Worm (Caenorhabditis elegans) whole organism, L4/young adult: ENCODE data around the gene dpy-28.

ENCODE experiments used
- dao-5 ChIP-seq: sonication (generic microtip); optimal IDR thresholded peaks from 2 replicates; lab custom pipeline; 2016; ENCODE audit warnings: missing genotype, missing genetic modification characterization, moderate library complexity, missing compliant biosample characterization
- him-1 ChIP-seq: sonication (generic microtip); optimal IDR thresholded peaks from 2 replicates; lab custom pipeline; 2016; ENCODE audit warnings: missing genotype, missing genetic modification reagents, missing genetic modification characterization, missing compliant biosample characterization

DNA sequence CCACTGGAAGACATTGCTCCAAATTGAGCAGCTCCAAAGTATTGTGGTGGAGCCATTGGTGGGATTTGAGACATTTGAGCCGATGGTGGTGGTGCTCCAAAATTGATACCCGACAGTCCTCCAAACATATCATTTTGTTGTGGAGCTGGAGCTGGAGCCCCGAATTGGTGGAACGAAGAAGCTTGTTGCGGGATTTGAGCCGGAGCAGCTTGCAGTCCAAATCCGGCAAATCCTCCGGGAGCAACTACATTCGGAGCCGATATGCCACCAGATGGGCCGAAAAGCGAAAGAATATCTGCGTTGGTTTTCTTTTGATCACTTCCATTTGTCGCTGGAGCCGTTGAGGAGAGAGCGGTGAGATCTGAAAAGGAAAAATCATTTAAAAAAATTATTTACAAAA lies 24.9 kb upstream of the dpy-28 start:
- TF ChIP-seq him-1 (tag; lab: Kevin White, UChicago) = no peak
- TF ChIP-seq dao-5 (tag; lab: Kevin White, UChicago) = no peak
